Worm (Caenorhabditis elegans): ENCODE measurements around the gene srg-26.

srg-26 gene

ce11 chrV:5311635-5312034, 19.4 kb upstream of the srg-26 start, which contains the start of gene C10G8.4:
Gene C10G8.4 (plus strand): TSS chrV:5311935.
- no peak for TF ChIP-seq hlh-8 (tag; optimal IDR thresholded peaks at IDR 0.05)
- no peak for TF ChIP-seq nfya-1 (tag; optimal IDR thresholded peaks at IDR 0.05)
- TF ChIP-seq tbx-2 (tag; optimal IDR thresholded peaks at IDR 0.05) = no peak
- TF ChIP-seq K09A11.1 (tag; optimal IDR thresholded peaks at IDR 0.05; ENCODE audit: insufficient read depth) = no peak
- no peak for TF ChIP-seq mec-3 (tag; optimal IDR thresholded peaks at IDR 0.05; ENCODE audit: borderline replicate concordance)
- TF ChIP-seq nhr-11 (tag; optimal IDR thresholded peaks at IDR 0.05) = no peak
- no peak for TF ChIP-seq che-1 (tag; optimal IDR thresholded peaks at IDR 0.05)
- TF ChIP-seq unc-3 (GFP tag; conservative IDR thresholded peaks at IDR 0.05) = no peak
- TF ChIP-seq unc-3 (tag; optimal IDR thresholded peaks at IDR 0.05) = no peak
- no peak for TF ChIP-seq pros-1 (tag; optimal IDR thresholded peaks at IDR 0.05)
- TF ChIP-seq unc-55 (GFP tag; optimal IDR thresholded peaks at IDR 0.05) = no peak
- no peak for TF ChIP-seq lim-6 (tag; optimal IDR thresholded peaks at IDR 0.05)
- TF ChIP-seq syd-9 (tag; optimal IDR thresholded peaks at IDR 0.05) = no peak
- TF ChIP-seq C08G9.2 (tag; optimal IDR thresholded peaks at IDR 0.05) = no peak
- TF ChIP-seq hlh-30 (tag; optimal IDR thresholded peaks at IDR 0.05; ENCODE audit: insufficient read depth) = no peak
- no peak for TF ChIP-seq sdc-2 (tag; optimal IDR thresholded peaks at IDR 0.05)
- no peak for TF ChIP-seq ttx-3 (tag; optimal IDR thresholded peaks at IDR 0.05)
- TF ChIP-seq elt-4 (tag; optimal IDR thresholded peaks at IDR 0.05) = no peak
- no peak for TF ChIP-seq hlh-6 (tag; optimal IDR thresholded peaks at IDR 0.05)
- no peak for TF ChIP-seq madf-2 (tag; optimal IDR thresholded peaks at IDR 0.05)
- TF ChIP-seq fax-1 (tag; optimal IDR thresholded peaks at IDR 0.05) = no peak

DNA sequence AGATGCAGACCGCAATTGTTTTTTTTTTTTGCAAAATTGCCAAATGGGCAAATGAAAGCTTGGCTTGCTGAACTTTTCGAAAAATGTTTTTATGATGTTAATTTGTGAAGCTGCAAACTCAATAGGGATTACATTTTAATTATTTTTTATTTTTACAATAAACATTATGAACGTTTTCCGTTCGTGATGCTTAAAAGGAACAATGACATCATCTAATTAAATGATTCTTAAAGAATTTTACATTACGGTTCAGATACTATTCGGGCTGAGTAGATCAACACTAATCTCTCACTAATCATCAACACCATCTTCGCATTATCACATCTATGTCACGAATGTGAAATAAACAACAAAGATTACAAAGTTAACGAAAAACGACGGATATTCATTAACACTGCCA, 18.6 kb upstream of the srg-26 start, which contains the start of gene C10G8.3:
Gene C10G8.3 (plus strand): TSS at position 301 of the 400 bp plus-strand sequence.
- TF ChIP-seq F13H6.1 (tag; optimal IDR thresholded peaks at IDR 0.05) = no peak
- no peak for TF ChIP-seq nhr-232 (tag; optimal IDR thresholded peaks at IDR 0.05)
- TF ChIP-seq Y22D7AL.16 (tag; optimal IDR thresholded peaks at IDR 0.05) = no peak
- TF ChIP-seq ceh-22 (tag; optimal IDR thresholded peaks at IDR 0.05) = no peak
- no peak for TF ChIP-seq K09A11.1 (tag; optimal IDR thresholded peaks at IDR 0.05; ENCODE audit: insufficient read depth)
- no peak for TF ChIP-seq ceh-24 (tag; optimal IDR thresholded peaks at IDR 0.05)
- TF ChIP-seq hlh-8 (tag; optimal IDR thresholded peaks at IDR 0.05) = no peak
- TF ChIP-seq che-1 (tag; optimal IDR thresholded peaks at IDR 0.05) = no peak
- no peak for TF ChIP-seq hlh-13 (GFP tag; optimal IDR thresholded peaks at IDR 0.05)

DNA sequence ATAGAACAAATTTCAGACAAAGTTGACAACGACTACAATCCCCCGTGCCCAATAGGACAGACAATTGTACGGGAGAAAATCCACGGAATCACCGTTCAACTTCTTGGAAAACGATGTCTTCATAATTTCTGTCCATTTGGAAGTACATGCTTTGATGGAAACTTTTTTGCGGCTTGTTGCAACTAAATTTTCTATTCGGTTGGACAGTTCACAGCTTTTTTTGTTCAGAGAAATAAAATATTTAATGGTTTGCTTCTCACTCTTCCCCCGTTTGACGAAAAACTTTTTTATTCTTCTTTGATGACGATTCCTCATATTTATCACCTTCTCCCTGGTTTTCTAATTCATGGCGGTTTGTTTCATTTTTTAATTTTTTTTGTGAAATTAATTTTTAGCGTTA, 17.0 kb upstream of the srg-26 start, which contains the start of gene C10G8.2:
Gene C10G8.2 (plus strand): TSS at position 301 of the 400 bp plus-strand sequence.
- no peak for TF ChIP-seq pax-1 (tag; optimal IDR thresholded peaks at IDR 0.05)
- no peak for TF ChIP-seq ceh-48 (tag; optimal IDR thresholded peaks at IDR 0.05)
- no peak for TF ChIP-seq pha-2 (tag; optimal IDR thresholded peaks at IDR 0.05)
- no peak for TF ChIP-seq ceh-34 (tag; optimal IDR thresholded peaks at IDR 0.05)
- TF ChIP-seq sox-2 (GFP tag; IDR thresholded peaks at IDR 0.05) = no peak
- TF ChIP-seq nhr-232 (tag; optimal IDR thresholded peaks at IDR 0.05) = no peak
- TF ChIP-seq unc-55 (GFP tag; optimal IDR thresholded peaks at IDR 0.05) = no peak

DNA sequence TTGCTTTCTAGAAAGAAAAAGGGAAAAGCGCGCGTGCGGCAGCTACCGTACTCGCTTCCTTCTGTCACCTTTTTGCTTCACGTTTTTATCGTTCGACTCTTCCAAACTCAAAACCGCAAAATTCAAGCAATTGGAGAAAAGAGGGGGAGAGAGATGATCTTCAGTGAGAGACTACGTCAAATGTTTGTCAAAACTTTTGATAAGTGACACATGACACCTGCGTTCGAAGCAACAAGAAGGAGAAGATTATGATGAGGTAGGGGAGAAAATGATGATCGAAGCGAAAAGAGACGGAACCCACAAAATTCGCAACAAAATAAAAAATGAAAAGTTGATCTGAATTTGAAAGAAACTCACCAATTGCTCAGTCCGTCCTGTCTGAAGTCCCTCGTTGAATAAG, 12.7 kb upstream of the srg-26 start:
- no peak for TF ChIP-seq pha-4 (tag; optimal IDR thresholded peaks at IDR 0.05)
- peak; percentile 68 for TF ChIP-seq unc-55 (GFP tag; optimal IDR thresholded peaks at IDR 0.05)
- no peak for TF ChIP-seq lim-6 (tag; optimal IDR thresholded peaks at IDR 0.05)
- TF ChIP-seq fkh-10 (GFP tag; optimal IDR thresholded peaks at IDR 0.05) = no peak

DNA sequence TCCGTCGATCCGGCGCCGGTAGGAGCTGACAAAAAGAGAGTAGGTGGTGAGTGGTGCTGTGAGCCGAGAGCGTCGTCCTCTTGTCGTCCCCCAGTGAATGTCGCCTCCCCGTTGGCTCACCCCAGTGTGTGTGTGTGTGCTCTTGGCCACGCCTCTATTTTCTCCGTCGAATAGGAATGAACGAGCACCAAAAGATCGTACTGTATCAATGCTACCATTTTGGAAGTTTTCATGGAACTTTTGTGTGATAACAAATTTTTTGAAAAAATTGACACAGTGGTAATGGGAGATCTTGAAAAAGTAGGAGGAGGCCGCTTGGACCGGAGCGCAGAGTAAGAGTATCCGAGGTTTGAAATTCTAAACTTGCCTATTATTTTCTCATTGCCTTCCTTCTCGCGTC, 11.6 kb upstream of the srg-26 start, which contains the start of gene ceh-34:
Gene ceh-34 (minus strand): TSS at position 101 of the 400 bp plus-strand sequence.
- TF ChIP-seq ttx-3 (tag; optimal IDR thresholded peaks at IDR 0.05) (no peak), hlh-6 (tag; optimal IDR thresholded peaks at IDR 0.05) (peak; percentile 24)
